Worm (Caenorhabditis elegans) whole organism, young adult: ENCODE measurements around the gene inx-9.

Source experiments
- F57A8.1 ChIP-seq: fragments of 200-800 bp; sonication (Bioruptor generic); optimal IDR thresholded peaks from 2 replicates; lab custom pipeline; 2018; ENCODE audit warnings: mild to moderate bottlenecking, missing genetic modification characterization, moderate library complexity, missing compliant biosample characterization
- ceh-79 ChIP-seq: sonication (generic microtip); optimal IDR thresholded peaks from 2 replicates; lab custom pipeline; 2017; ENCODE audit warnings: mild to moderate bottlenecking, missing genetic modification characterization, missing compliant biosample characterization
- dpl-1 ChIP-seq: fragments of 150-350 bp; optimal IDR thresholded peaks from 2 replicates; lab custom pipeline; 2014; ENCODE audit warnings: missing biosample characterization, missing genetic modification reagents, missing genetic modification characterization

DNA sequence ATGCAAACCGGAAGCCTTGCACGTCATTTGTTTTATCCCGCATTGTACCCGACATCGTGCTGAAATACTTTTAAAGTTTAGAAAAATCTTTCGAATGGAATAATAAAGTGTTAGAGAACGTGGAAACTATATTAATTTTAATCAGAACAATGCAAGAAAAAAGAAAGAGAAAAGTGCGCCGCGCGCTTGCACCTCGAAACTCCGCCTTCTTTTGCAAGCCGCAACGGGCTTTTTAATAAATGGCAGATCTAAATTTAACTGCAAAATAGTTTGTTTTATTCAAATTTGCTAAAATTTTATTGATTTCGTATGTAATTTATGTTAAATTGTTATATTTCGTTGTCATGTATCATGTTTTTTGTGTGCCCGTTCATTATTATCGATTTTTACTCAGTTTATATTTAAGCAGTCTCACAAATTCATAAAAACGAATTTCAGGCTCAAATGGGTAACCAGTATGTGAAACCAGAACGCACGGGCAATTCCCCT is 24.1 kb upstream of the inx-9 start, which contains the start of the genes acl-3 and ndub-6:
- TF ChIP-seq dpl-1 (no peak), F57A8.1 (GFP tag; lab: Kevin White, UChicago) (no peak), ceh-79 (no peak)
